Worm (Caenorhabditis elegans): Measurements from ENCODE around the gene famh-136.

ce11 chrIII:8882333-8882732 lies 5.2 kb upstream of the famh-136 start:
- no peak for TF ChIP-seq pbrm-1 (GFP tag; IDR thresholded peaks at IDR 0.05)
- no peak for TF ChIP-seq ztf-3 (GFP tag; optimal IDR thresholded peaks at IDR 0.05)
- TF ChIP-seq F22D6.2 (tag; optimal IDR thresholded peaks at IDR 0.05) = no peak
- TF ChIP-seq efl-1 (GFP tag; optimal IDR thresholded peaks at IDR 0.05) = no peak

All from whole organism, young adult.